Worm (Caenorhabditis elegans) whole organism, L4 larva: ENCODE measurements around the gene adal-1.

Experiments used
- R02D3.7 ChIP-seq: fragments of 150-350 bp; sonication (generic microtip); optimal IDR thresholded peaks from 3 replicates; lab custom pipeline; 2014; ENCODE audit warnings: missing biosample characterization, missing genetic modification characterization
- ceh-82 ChIP-seq: sonication (generic microtip); optimal IDR thresholded peaks from 2 replicates; lab custom pipeline; 2017; ENCODE audit warnings: missing biosample characterization, missing genetic modification characterization
- lin-1 ChIP-seq: fragments of 200-800 bp; sonication (Bioruptor generic); IDR thresholded peaks from 2 replicates; pipeline ENCODE4 v1.3.6; 2022; ENCODE audit warnings: missing genetic modification reagents, missing genetic modification characterization, missing compliant biosample characterization
- lin-29 ChIP-seq: fragments of 200-800 bp; sonication (Bioruptor generic); IDR thresholded peaks from 2 replicates; pipeline ENCODE4 v1.3.6; 2022; ENCODE audit warnings: missing genetic modification reagents, missing genetic modification characterization, missing compliant biosample characterization
- pha-4 ChIP-seq, 2 experiments: fragments of 150-350 bp in 1 of 2; fragments of 200-800 bp in 1 of 2; sonication (Bioruptor generic) in 1 of 2; IDR thresholded peaks in 1 of 2; optimal IDR thresholded peaks in 1 of 2; 2 replicates each; pipeline versions ENCODE4 v1.3.6 to Lab custom; 2014 to 2022; ENCODE audit warnings: missing genetic modification characterization in 2 of 2, missing genetic modification reagents in 2 of 2, missing biosample characterization in 1 of 2, missing compliant biosample characterization in 1 of 2
- skn-1 ChIP-seq: fragments of 150-350 bp; optimal IDR thresholded peaks from 2 replicates; lab custom pipeline; 2014; ENCODE audit warnings: missing biosample characterization, missing genetic modification characterization
- unc-62 ChIP-seq, 3 experiments: fragments of 150-350 bp in 1 of 3; sonication (generic microtip); optimal IDR thresholded peaks in 2 of 3; peaks in 1 of 3; 1 replicate in 1 of 3; 2 replicates in 2 of 3; lab custom pipeline; 2014 to 2017; ENCODE audit warnings: missing biosample characterization in 3 of 3, missing genetic modification characterization in 3 of 3, missing genetic modification reagents in 3 of 3, missing genotype in 1 of 3
- ztf-11 ChIP-seq: fragments of 150-350 bp; optimal IDR thresholded peaks from 2 replicates; lab custom pipeline; 2014; ENCODE audit warnings: missing biosample characterization, missing genetic modification characterization

- TF ChIP-seq lin-29 (GFP tag; lab: Robert Waterston, UW) (no peak), pha-4 (GFP tag; IDR thresholded peaks at IDR 0.05; lab: Robert Waterston, UW) (no peak), pha-4 (tag; optimal IDR thresholded peaks at IDR 0.05; lab: Kevin White, UChicago) (no peak), ceh-82 (tag; lab: Kevin White, UChicago) (no peak), skn-1 (tag; lab: Kevin White, UChicago) (no peak), unc-62 (GFP tag; optimal IDR thresholded peaks at IDR 0.05 in 1 of 2; lab: Kevin White, UChicago) (no peak), unc-62 (tag; optimal IDR thresholded peaks at IDR 0.05; lab: Kevin White, UChicago) (no peak), R02D3.7 (tag; lab: Kevin White, UChicago) (no peak), lin-1 (GFP tag; lab: Robert Waterston, UW) (no peak), ztf-11 (tag; lab: Kevin White, UChicago) (no peak)
Observed at ce11 chrII:6870803-6871202, 22.6 kb downstream of the adal-1 start, which contains the start of gene clhm-1.
